Fruit fly (Drosophila melanogaster) whole organism, embryonic: ENCODE results near the gene Tnks.
A peak's percentile ranks its signal among the peaks of the same experiment; 100 is the strongest.

Source experiments
- C15 ChIP-seq: fragments of 200-800 bp; sonication (Bioruptor generic); IDR thresholded peaks from 3 replicates; pipeline ENCODE4 v1.3.6; 2022; ENCODE audit warnings: missing biosample characterization, missing genetic modification characterization
- CG10431 ChIP-seq: fragments of 200-800 bp; sonication (Bioruptor generic); optimal IDR thresholded peaks from 3 replicates; lab custom pipeline; 2018; ENCODE audit warnings: missing biosample characterization, mild to moderate bottlenecking, missing genetic modification characterization
- CG12104 ChIP-seq: fragments of 200-800 bp; sonication (Bioruptor generic); optimal IDR thresholded peaks from 3 replicates; lab custom pipeline; 2016; ENCODE audit warnings: missing biosample characterization, missing genetic modification characterization
- CG13123 ChIP-seq: fragments of 200-800 bp; sonication (Bioruptor generic); optimal IDR thresholded peaks from 2 replicates; lab custom pipeline; 2016; ENCODE audit warnings: missing biosample characterization, missing genetic modification characterization
- CG13894 ChIP-seq: fragments of 200-800 bp; sonication (Bioruptor generic); optimal IDR thresholded peaks from 3 replicates; lab custom pipeline; 2018; ENCODE audit warnings: missing biosample characterization, mild to moderate bottlenecking, missing genetic modification characterization, moderate library complexity
- CG14050 ChIP-seq: fragments of 200-800 bp; sonication (Bioruptor generic); IDR thresholded peaks from 3 replicates; pipeline ENCODE4 v1.3.6; 2022; ENCODE audit warnings: missing biosample characterization, missing genetic modification characterization
- CG1603 ChIP-seq: fragments of 200-800 bp; sonication (Bioruptor generic); optimal IDR thresholded peaks from 2 replicates; lab custom pipeline; 2019; ENCODE audit warnings: missing biosample characterization, mild to moderate bottlenecking, missing genetic modification characterization, moderate library complexity
- CG18599 ChIP-seq: fragments of 200-800 bp; sonication (Bioruptor generic); optimal IDR thresholded peaks from 3 replicates; lab custom pipeline; 2017; ENCODE audit warnings: missing biosample characterization, missing genetic modification characterization, mild to moderate bottlenecking, moderate library complexity, missing genetic modification reagents
- CG2202 ChIP-seq: fragments of 200-800 bp; sonication (Bioruptor generic); optimal IDR thresholded peaks from 2 replicates; lab custom pipeline; 2018; ENCODE audit warnings: missing biosample characterization, mild to moderate bottlenecking, missing genetic modification characterization
- CG33557 ChIP-seq: fragments of 200-800 bp; sonication (Bioruptor generic); optimal IDR thresholded peaks from 2 replicates; lab custom pipeline; 2019; ENCODE audit warnings: missing biosample characterization, mild to moderate bottlenecking, missing genetic modification characterization, moderate library complexity
- CG3995 ChIP-seq: fragments of 200-800 bp; sonication (Bioruptor generic); optimal IDR thresholded peaks from 3 replicates; lab custom pipeline; 2016; ENCODE audit warnings: missing biosample characterization, missing genetic modification characterization
- CG4404 ChIP-seq: fragments of 200-800 bp; sonication (Bioruptor generic); IDR thresholded peaks from 2 replicates; pipeline ENCODE4 v1.3.6; 2022; ENCODE audit warnings: missing biosample characterization, missing genetic modification characterization
- CG4854 ChIP-seq: fragments of 200-800 bp; sonication (Bioruptor generic); optimal IDR thresholded peaks from 2 replicates; lab custom pipeline; 2016; ENCODE audit warnings: missing biosample characterization, missing genetic modification characterization, inconsistent platforms
- CrebB ChIP-seq: fragments of 200-800 bp; sonication (Bioruptor generic); optimal IDR thresholded peaks from 3 replicates; lab custom pipeline; 2018; ENCODE audit warnings: missing biosample characterization, mild to moderate bottlenecking, missing genetic modification characterization
- D19A ChIP-seq: fragments of 200-800 bp; optimal IDR thresholded peaks from 3 replicates; lab custom pipeline; 2019; ENCODE audit warnings: missing biosample characterization, mild to moderate bottlenecking, missing genetic modification characterization, moderate library complexity
- Dbx ChIP-seq: fragments of 200-800 bp; sonication (Bioruptor generic); IDR thresholded peaks from 3 replicates; pipeline ENCODE4 v1.3.6; 2022; ENCODE audit warnings: missing biosample characterization, missing genetic modification characterization
- Dref ChIP-seq: fragments of 200-800 bp; sonication (Bioruptor generic); IDR thresholded peaks from 2 replicates; pipeline ENCODE4 v1.3.6; 2022; ENCODE audit warnings: missing biosample characterization, missing genetic modification characterization
- E2f1 ChIP-seq: fragments of 200-800 bp; sonication (Bioruptor generic); IDR thresholded peaks from 2 replicates; pipeline ENCODE4 v1.3.6; 2022; ENCODE audit warnings: missing biosample characterization, missing genetic modification characterization
- Ets65A ChIP-seq: fragments of 200-800 bp; sonication (Bioruptor generic); peaks from one replicate; lab custom pipeline; 2016; ENCODE audit warnings: missing biosample characterization, missing genetic modification characterization
- Fer1 ChIP-seq: fragments of 200-800 bp; sonication (Bioruptor generic); optimal IDR thresholded peaks from 2 replicates; lab custom pipeline; 2017; ENCODE audit warnings: missing biosample characterization, mild to moderate bottlenecking, missing genetic modification characterization
- Gsc ChIP-seq: fragments of 200-800 bp; sonication (Bioruptor generic); IDR thresholded peaks from 2 replicates; pipeline ENCODE4 v1.3.6; 2022; ENCODE audit warnings: missing biosample characterization, missing genetic modification characterization
- H2.0 ChIP-seq: fragments of 200-800 bp; sonication (Bioruptor generic); IDR thresholded peaks from 2 replicates; pipeline ENCODE4 v1.3.6; 2022; ENCODE audit warnings: missing biosample characterization, missing genetic modification characterization
- HLH54F ChIP-seq: fragments of 200-800 bp; sonication (Bioruptor generic); optimal IDR thresholded peaks from 3 replicates; lab custom pipeline; 2016; ENCODE audit warnings: missing biosample characterization, missing genetic modification characterization
- HLHmδ ChIP-seq: fragments of 200-800 bp; sonication (Bioruptor generic); optimal IDR thresholded peaks from 2 replicates; lab custom pipeline; 2018; ENCODE audit warnings: missing biosample characterization, mild to moderate bottlenecking, missing genetic modification characterization, moderate library complexity
- Hand ChIP-seq: fragments of 200-800 bp; sonication (Bioruptor generic); optimal IDR thresholded peaks from 2 replicates; lab custom pipeline; 2017; ENCODE audit warnings: mild to moderate bottlenecking, missing biosample characterization, missing genetic modification reagents, missing genetic modification characterization
- Hey ChIP-seq: fragments of 200-800 bp; sonication (Bioruptor generic); optimal IDR thresholded peaks from 3 replicates; lab custom pipeline; 2018; ENCODE audit warnings: missing biosample characterization, mild to moderate bottlenecking, missing genetic modification characterization
- HmgZ ChIP-seq: fragments of 200-800 bp; sonication (Bioruptor generic); optimal IDR thresholded peaks from 2 replicates; lab custom pipeline; 2018; ENCODE audit warnings: missing biosample characterization, mild to moderate bottlenecking, missing genetic modification characterization
- Lhr ChIP-seq: fragments of 200-800 bp; sonication (Bioruptor generic); optimal IDR thresholded peaks from 3 replicates; lab custom pipeline; 2017; ENCODE audit warnings: mild to moderate bottlenecking, missing biosample characterization, missing genetic modification reagents, missing genetic modification characterization
- MESR4 ChIP-seq: fragments of 200-800 bp; sonication (Bioruptor generic); optimal IDR thresholded peaks from 2 replicates; lab custom pipeline; 2018; ENCODE audit warnings: missing biosample characterization, mild to moderate bottlenecking, missing genetic modification characterization, moderate library complexity
- Mes4 ChIP-seq: fragments of 200-800 bp; sonication (Bioruptor generic); optimal IDR thresholded peaks from 2 replicates; lab custom pipeline; 2016; ENCODE audit warnings: missing biosample characterization, missing genetic modification characterization
- Sox102F ChIP-seq: fragments of 200-800 bp; sonication (Bioruptor generic); optimal IDR thresholded peaks from 2 replicates; lab custom pipeline; 2018; ENCODE audit warnings: missing biosample characterization, mild to moderate bottlenecking, missing genetic modification characterization, moderate library complexity
- Xrp1 ChIP-seq: fragments of 200-800 bp; sonication (Bioruptor generic); IDR thresholded peaks from 2 replicates; pipeline ENCODE4 v1.3.6; 2022; ENCODE audit warnings: missing biosample characterization, missing genetic modification characterization
- ab ChIP-seq: fragments of 200-800 bp; sonication (Bioruptor generic); optimal IDR thresholded peaks from 2 replicates; lab custom pipeline; 2016; ENCODE audit warnings: missing biosample characterization, missing genetic modification characterization
- amos ChIP-seq: fragments of 200-800 bp; sonication (Bioruptor generic); IDR thresholded peaks from 2 replicates; pipeline ENCODE4 v1.3.6; 2022; ENCODE audit warnings: missing biosample characterization, missing genetic modification characterization; ENCODE audit not compliant: partially characterized antibody
- aop ChIP-seq: fragments of 200-800 bp; sonication (Bioruptor generic); IDR thresholded peaks from 2 replicates; pipeline ENCODE4 v1.3.6; 2022; ENCODE audit warnings: missing biosample characterization, missing genetic modification characterization
- ase ChIP-seq: fragments of 200-800 bp; sonication (Bioruptor generic); IDR thresholded peaks from 3 replicates; pipeline ENCODE4 v1.3.6; 2022; ENCODE audit warnings: missing biosample characterization, missing genetic modification characterization
- ci ChIP-seq: fragments of 200-800 bp; sonication (Bioruptor generic); IDR thresholded peaks from 3 replicates; pipeline ENCODE4 v1.3.6; 2022; ENCODE audit warnings: missing biosample characterization, missing genetic modification characterization
- ems ChIP-seq: fragments of 200-800 bp; sonication (Bioruptor generic); optimal IDR thresholded peaks from 3 replicates; lab custom pipeline; 2016; ENCODE audit warnings: missing biosample characterization, missing genetic modification characterization
- gce ChIP-seq: fragments of 200-800 bp; sonication (Bioruptor generic); IDR thresholded peaks from 3 replicates; pipeline ENCODE4 v1.3.6; 2022; ENCODE audit warnings: missing biosample characterization, missing genetic modification characterization
- gcm ChIP-seq: fragments of 200-800 bp; sonication (Bioruptor generic); optimal IDR thresholded peaks from 2 replicates; lab custom pipeline; 2019; ENCODE audit warnings: missing biosample characterization, mild to moderate bottlenecking, missing genetic modification characterization, moderate library complexity
- gt ChIP-seq: fragments of 200-800 bp; sonication (Bioruptor generic); IDR thresholded peaks from 2 replicates; pipeline ENCODE4 v1.3.6; 2022; ENCODE audit warnings: missing biosample characterization, missing genetic modification characterization
- inv ChIP-seq: fragments of 200-800 bp; sonication (Bioruptor generic); IDR thresholded peaks from 2 replicates; pipeline ENCODE4 v1.3.6; 2022; ENCODE audit warnings: missing biosample characterization, missing genetic modification characterization; ENCODE audit not compliant: partially characterized antibody
- lola ChIP-seq, 3 experiments: fragments of >200 bp in 2 of 3; fragments of 200-800 bp in 1 of 3; sonication (Bioruptor generic) in 1 of 3; optimal IDR thresholded peaks; 2 replicates each; lab custom pipeline; 2017 to 2019; ENCODE audit warnings: missing biosample characterization in 3 of 3, missing genetic modification characterization in 3 of 3, mild to moderate bottlenecking in 1 of 3, moderate library complexity in 1 of 3
- lov ChIP-seq, 2 experiments: fragments of 200-800 bp in 1 of 2; fragments of >200 bp in 1 of 2; sonication (Bioruptor generic) in 1 of 2; IDR thresholded peaks in 1 of 2; optimal IDR thresholded peaks in 1 of 2; 2 replicates in 1 of 2; 3 replicates in 1 of 2; pipeline versions ENCODE4 v1.3.6 to Lab custom; 2017 to 2022; ENCODE audit warnings: missing biosample characterization in 1 of 2, missing genetic modification characterization in 1 of 2
- pfk ChIP-seq: fragments of 200-800 bp; sonication (Bioruptor generic); optimal IDR thresholded peaks from 2 replicates; lab custom pipeline; 2018; ENCODE audit warnings: missing biosample characterization, mild to moderate bottlenecking, missing genetic modification characterization, moderate library complexity
- phol ChIP-seq: fragments of 200-800 bp; sonication (Bioruptor generic); optimal IDR thresholded peaks from 3 replicates; lab custom pipeline; 2018; ENCODE audit warnings: missing biosample characterization, mild to moderate bottlenecking, missing genetic modification characterization, moderate library complexity
- ro ChIP-seq: fragments of 200-800 bp; sonication (Bioruptor generic); IDR thresholded peaks from 2 replicates; pipeline ENCODE4 v1.3.6; 2022; ENCODE audit warnings: missing biosample characterization, missing genetic modification characterization
- sens ChIP-seq: fragments of 200-800 bp; sonication (Bioruptor generic); peaks from one replicate; lab custom pipeline; 2016; ENCODE audit warnings: missing biosample characterization, missing genetic modification characterization
- slou ChIP-seq: fragments of 200-800 bp; sonication (Bioruptor generic); optimal IDR thresholded peaks from 3 replicates; lab custom pipeline; 2016; ENCODE audit warnings: missing biosample characterization, missing genetic modification characterization
- toy ChIP-seq: fragments of 200-800 bp; sonication (Bioruptor generic); IDR thresholded peaks from 2 replicates; pipeline ENCODE4 v1.3.6; 2022; ENCODE audit warnings: missing biosample characterization, missing genetic modification characterization
- vvl ChIP-seq: fragments of 200-800 bp; sonication (Bioruptor generic); IDR thresholded peaks from 2 replicates; pipeline ENCODE4 v1.3.6; 2022; ENCODE audit warnings: missing biosample characterization, missing genetic modification characterization

The Tnks gene

DNA sequence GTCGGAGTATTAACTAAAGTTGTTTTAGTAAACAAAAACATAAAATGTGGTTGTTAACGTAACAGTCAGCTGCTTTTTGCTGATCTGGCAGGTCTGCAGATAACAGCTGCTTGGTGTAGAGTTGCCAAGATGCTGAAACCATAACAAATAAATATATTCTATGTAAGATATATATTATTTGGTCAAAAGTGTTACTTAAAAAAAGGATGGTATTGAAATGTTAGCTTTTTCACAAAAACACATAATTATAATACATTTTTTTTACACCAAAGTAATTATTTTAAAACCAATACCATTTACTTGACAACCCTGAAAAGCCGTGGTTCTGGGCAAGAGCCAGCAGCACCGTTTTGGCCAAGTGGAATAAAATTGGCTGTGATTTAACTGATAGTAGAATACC lies 19.4 kb upstream of the Tnks start, which contains the start of the genes CG4743 and Idh3g (continued):
- peak; percentile 92 for TF ChIP-seq Ets65A (GFP tag; lab: Kevin White, UChicago)
- TF ChIP-seq Fer1 (GFP tag; lab: Kevin White, UChicago) = peak; percentile 97
- TF ChIP-seq vvl (GFP tag; lab: Robert Waterston, UW) = peak; percentile 99
- peak; percentile 89 for TF ChIP-seq C15 (GFP tag; lab: Robert Waterston, UW)
- TF ChIP-seq HmgZ (tag; lab: Kevin White, UChicago) = peak; percentile 98
- TF ChIP-seq slou (GFP tag; lab: Kevin White, UChicago) = peak; percentile 89
- peak; percentile 95 for TF ChIP-seq CG14050 (GFP tag; lab: Robert Waterston, UW)
- peak; percentile 97 for TF ChIP-seq E2f1 (GFP tag; lab: Robert Waterston, UW)
- peak; percentile 74 for TF ChIP-seq CG3995 (GFP tag; lab: Kevin White, UChicago)
- TF ChIP-seq CG4404 (GFP tag; lab: Robert Waterston, UW) = peak; percentile 87
- TF ChIP-seq H2.0 (GFP tag; lab: Robert Waterston, UW) = peak; percentile 95
- peak; percentile 98 for TF ChIP-seq Sox102F
- TF ChIP-seq Hey (tag; lab: Kevin White, UChicago) = peak; percentile 77
- TF ChIP-seq gce = peak; percentile 92
- TF ChIP-seq phol (tag; lab: Kevin White, UChicago) = peak; percentile 97
- peak; percentile 72 for TF ChIP-seq toy
- TF ChIP-seq D19A (tag; lab: Kevin White, UChicago) = peak; percentile 95
- TF ChIP-seq CG10431 (GFP tag; lab: Kevin White, UChicago) = peak; percentile 90
- no peak for TF ChIP-seq Dref (GFP tag; lab: Robert Waterston, UW)
- peak; percentile 97 for TF ChIP-seq CG13894
- TF ChIP-seq CG4854 (GFP tag; lab: Kevin White, UChicago) = peak; percentile 90
- TF ChIP-seq aop (GFP tag; lab: Robert Waterston, UW) = 0 out of 2 replicates have a peak, but pooled peaks have one; percentile 5
- peak; percentile 98 for TF ChIP-seq gcm (GFP tag; lab: Kevin White, UChicago)
- TF ChIP-seq ab (GFP tag; lab: Kevin White, UChicago) = no peak
- peak; percentile 98 for TF ChIP-seq Xrp1 (GFP tag; lab: Robert Waterston, UW)
- peak; percentile 79 for TF ChIP-seq HLH54F (GFP tag; lab: Kevin White, UChicago)
- TF ChIP-seq sens = peak; percentile 98
- no peak for TF ChIP-seq inv (GFP tag; lab: Robert Waterston, UW)
- peak; percentile 95 for TF ChIP-seq Dbx
- peak; percentile 81 for TF ChIP-seq gt (GFP tag; lab: Robert Waterston, UW)
- peak; percentile 97 for TF ChIP-seq CG2202 (tag; lab: Kevin White, UChicago)
- TF ChIP-seq CG1603 (tag; lab: Kevin White, UChicago) = peak; percentile 75
- TF ChIP-seq ems (GFP tag; lab: Kevin White, UChicago) = peak; percentile 81
- peak; percentile 98 for TF ChIP-seq CG18599 (GFP tag; lab: Kevin White, UChicago)
- TF ChIP-seq amos = no peak
- peak; percentile 95 for TF ChIP-seq CG13123 (GFP tag; lab: Kevin White, UChicago)
- TF ChIP-seq Mes4 = peak; percentile 77
- TF ChIP-seq CG33557 (GFP tag; lab: Kevin White, UChicago) = peak; percentile 99
- peak; percentile 95 for TF ChIP-seq Hand (GFP tag; lab: Kevin White, UChicago)
- TF ChIP-seq ro (GFP tag; lab: Robert Waterston, UW) = peak; percentile 84
- TF ChIP-seq lola (GFP tag; optimal IDR thresholded peaks at IDR 0.05; lab: Kevin White, UChicago) = peak in 1 of 3 experiments; percentile 98
- TF ChIP-seq MESR4 (GFP tag; lab: Kevin White, UChicago) = peak; percentile 71
- TF ChIP-seq pfk (GFP tag; lab: Kevin White, UChicago) = peak; percentile 68
- TF ChIP-seq ci (GFP tag; lab: Robert Waterston, UW) = peak; percentile 98
- TF ChIP-seq HLHmδ = no peak
- TF ChIP-seq Gsc (GFP tag; lab: Robert Waterston, UW) = no peak; the same call in 1 of the 2 replicates
- TF ChIP-seq CrebB (tag; lab: Kevin White, UChicago) = peak; percentile 95
- peak; percentile 92 for TF ChIP-seq Lhr (GFP tag; lab: Kevin White, UChicago)
- TF ChIP-seq ase (GFP tag; lab: Robert Waterston, UW) = peak; percentile 91
- no peak for TF ChIP-seq lov (optimal IDR thresholded peaks at IDR 0.05; lab: Kevin White, UChicago)
- TF ChIP-seq lov (GFP tag; IDR thresholded peaks at IDR 0.05; lab: Robert Waterston, UW) = peak; percentile 92
- peak; percentile 95 for TF ChIP-seq CG12104 (GFP tag; lab: Kevin White, UChicago)
